Fruit fly (Drosophila melanogaster): ENCODE data around the gene sws.

DNA sequence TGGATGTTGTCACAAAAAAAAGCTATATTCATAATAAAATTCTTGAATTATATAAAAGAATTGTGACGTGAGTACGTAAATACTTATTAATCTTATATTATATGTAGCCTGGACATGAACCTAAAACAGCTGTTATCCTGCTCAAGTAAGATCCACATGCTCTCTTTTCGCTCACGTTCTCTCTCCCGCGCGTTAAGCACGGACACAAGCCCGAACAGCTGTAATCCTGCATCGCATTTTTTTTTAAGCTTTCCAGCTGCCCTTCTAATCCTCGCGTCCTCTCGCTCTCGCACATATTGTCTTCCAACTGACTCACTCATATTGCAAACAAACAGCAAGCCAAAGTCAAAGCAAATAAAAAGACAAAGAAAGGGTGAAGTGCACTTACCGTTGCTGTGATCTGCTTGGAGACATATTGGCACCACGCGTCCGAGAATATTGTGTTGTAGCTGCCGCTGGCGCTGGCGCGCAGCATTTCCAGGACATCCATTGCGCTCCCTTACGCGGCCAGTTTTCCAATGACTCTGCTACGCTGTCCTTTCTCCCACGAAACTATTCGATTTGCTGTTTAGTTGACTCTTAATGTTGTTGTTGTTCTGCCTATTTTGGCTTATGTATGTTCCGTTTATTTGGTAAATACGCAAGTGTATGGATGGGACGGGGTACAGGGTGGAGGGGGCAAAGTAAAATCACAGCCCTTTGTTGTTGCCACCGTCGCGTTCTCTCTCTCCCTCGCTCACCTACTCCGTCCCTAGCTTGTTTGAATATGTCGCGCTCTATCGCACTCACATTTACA, 786 bp downstream of the sws start:
- no peak for TF ChIP-seq CG6854 (GFP tag; optimal IDR thresholded peaks at IDR 0.05)
- TF ChIP-seq Ets21C (GFP tag; optimal IDR thresholded peaks at IDR 0.05), result no peak
- TF ChIP-seq CG32006 (GFP tag; optimal IDR thresholded peaks at IDR 0.05), result no peak
